Worm (Caenorhabditis elegans) whole organism, L1 larva: ENCODE results near the gene ndnf-1.

ENCODE experiments used
- C04F5.9 ChIP-seq: sonication (generic microtip); optimal IDR thresholded peaks from 2 replicates; lab custom pipeline; 2016; ENCODE audit warnings: missing genetic modification characterization, missing compliant biosample characterization
- C16A3.4 ChIP-seq: fragments of 150-350 bp; optimal IDR thresholded peaks from 2 replicates; lab custom pipeline; 2014; ENCODE audit warnings: missing biosample characterization, missing genetic modification characterization
- aha-1 ChIP-seq: fragments of 150-350 bp; optimal IDR thresholded peaks from 2 replicates; lab custom pipeline; 2014; ENCODE audit warnings: missing biosample characterization, missing genetic modification characterization
- ama-1 ChIP-seq: fragments of 150-350 bp; optimal IDR thresholded peaks from 2 replicates; lab custom pipeline; 2014
- blmp-1 ChIP-seq: fragments of 150-350 bp; optimal IDR thresholded peaks from 2 replicates; lab custom pipeline; 2014; ENCODE audit warnings: missing biosample characterization, missing genetic modification characterization
- ceh-8 ChIP-seq: fragments of 200-800 bp; sonication (Bioruptor generic); optimal IDR thresholded peaks from 2 replicates; lab custom pipeline; 2018; ENCODE audit warnings: mild to moderate bottlenecking, missing genetic modification characterization, moderate library complexity, missing compliant biosample characterization
- ceh-82 ChIP-seq, 3 experiments: fragments of 150-350 bp in 1 of 3; sonication (generic microtip) in 2 of 3; optimal IDR thresholded peaks; 2 replicates each; lab custom pipeline; 2014 to 2017; ENCODE audit warnings: missing biosample characterization in 3 of 3, missing genetic modification characterization in 3 of 3
- ceh-88 ChIP-seq: fragments of 200-800 bp; sonication (Bioruptor generic); IDR thresholded peaks from 2 replicates; pipeline ENCODE4 v1.3.6; 2022; ENCODE audit warnings: missing genetic modification characterization, missing compliant biosample characterization
- efl-1 ChIP-seq, 4 experiments: fragments of 150-350 bp; optimal IDR thresholded peaks in 3 of 4; peaks in 1 of 4; 1 replicate in 1 of 4; 2 replicates in 3 of 4; lab custom pipeline; 2014; ENCODE audit warnings: missing biosample characterization in 2 of 4, missing genetic modification characterization in 2 of 4, missing genetic modification reagents in 2 of 4
- efl-3 ChIP-seq: fragments of 200-800 bp; sonication (Bioruptor generic); optimal IDR thresholded peaks from 2 replicates; lab custom pipeline; 2018; ENCODE audit warnings: mild to moderate bottlenecking, missing genetic modification characterization, missing compliant biosample characterization
- egl-13 ChIP-seq: sonication (generic microtip); optimal IDR thresholded peaks from 2 replicates; lab custom pipeline; 2016; ENCODE audit warnings: missing genotype, missing genetic modification reagents, missing genetic modification characterization, missing compliant biosample characterization
- fkh-10 ChIP-seq: sonication (generic microtip); optimal IDR thresholded peaks from 2 replicates; lab custom pipeline; 2017; ENCODE audit warnings: missing biosample characterization, missing genetic modification reagents, missing genetic modification characterization
- fkh-4 ChIP-seq: sonication (generic microtip); optimal IDR thresholded peaks from 2 replicates; lab custom pipeline; 2016; ENCODE audit warnings: missing compliant biosample characterization, missing genetic modification characterization, borderline replicate concordance
- fkh-8 ChIP-seq: sonication (generic microtip); optimal IDR thresholded peaks from 2 replicates; lab custom pipeline; 2016; ENCODE audit warnings: mild to moderate bottlenecking, missing genetic modification characterization, missing compliant biosample characterization
- hlh-17 ChIP-seq: fragments of 200-800 bp; sonication (Bioruptor generic); optimal IDR thresholded peaks from 2 replicates; lab custom pipeline; 2018; ENCODE audit warnings: missing genetic modification characterization, mild to moderate bottlenecking, missing compliant biosample characterization, moderate library complexity, borderline replicate concordance
- irx-1 ChIP-seq: sonication (generic microtip); optimal IDR thresholded peaks from 2 replicates; lab custom pipeline; 2016; ENCODE audit warnings: missing genetic modification characterization, missing compliant biosample characterization
- isw-1 ChIP-seq: fragments of 200-800 bp; sonication (Bioruptor generic); IDR thresholded peaks from 2 replicates; pipeline ENCODE4 v1.3.6; 2022; ENCODE audit warnings: missing genetic modification characterization, missing compliant biosample characterization
- jun-1 ChIP-seq: fragments of 150-350 bp; optimal IDR thresholded peaks from 2 replicates; lab custom pipeline; 2014; ENCODE audit warnings: missing biosample characterization, missing genetic modification reagents, missing genetic modification characterization
- lin-14 ChIP-seq: fragments of 200-800 bp; sonication (Bioruptor generic); optimal IDR thresholded peaks from 2 replicates; lab custom pipeline; 2018; ENCODE audit warnings: mild to moderate bottlenecking, missing genetic modification characterization, moderate library complexity, missing compliant biosample characterization
- lin-35 ChIP-seq, 2 experiments: fragments of 150-350 bp; optimal IDR thresholded peaks; 2 replicates each; lab custom pipeline; 2014; ENCODE audit warnings: missing biosample characterization in 2 of 2, missing genetic modification characterization in 2 of 2, missing genetic modification reagents in 2 of 2
- lsy-2 ChIP-seq, 2 experiments: fragments of 150-350 bp; optimal IDR thresholded peaks; 2 replicates each; lab custom pipeline; 2014; ENCODE audit warnings: missing biosample characterization in 2 of 2, missing genetic modification characterization in 2 of 2
- mab-9 ChIP-seq: fragments of 200-800 bp; sonication (Bioruptor generic); IDR thresholded peaks from 2 replicates; pipeline ENCODE4 v1.3.6; 2022; ENCODE audit warnings: missing genetic modification reagents, missing genetic modification characterization, missing compliant biosample characterization
- mdl-1 ChIP-seq, 2 experiments: fragments of 150-350 bp; optimal IDR thresholded peaks; 2 replicates each; lab custom pipeline; 2014 to 2017; ENCODE audit warnings: missing biosample characterization in 2 of 2, missing genetic modification characterization in 2 of 2, inconsistent platforms in 1 of 2
- mep-1 ChIP-seq: fragments of 150-350 bp; optimal IDR thresholded peaks from 2 replicates; lab custom pipeline; 2014; ENCODE audit warnings: missing biosample characterization, missing genetic modification characterization
- nhr-19 ChIP-seq: fragments of 200-800 bp; sonication (Bioruptor generic); conservative IDR thresholded peaks from 2 replicates; pipeline ENCODE4 v1.3.6; 2022; ENCODE audit warnings: missing genetic modification characterization, missing compliant biosample characterization
- nhr-20 ChIP-seq: sonication (generic microtip); optimal IDR thresholded peaks from 2 replicates; lab custom pipeline; 2016; ENCODE audit warnings: mild to moderate bottlenecking, missing genetic modification characterization, missing compliant biosample characterization
- nhr-28 ChIP-seq: fragments of 150-350 bp; optimal IDR thresholded peaks from 2 replicates; lab custom pipeline; 2014; ENCODE audit warnings: missing biosample characterization, missing genetic modification characterization
- nhr-47 ChIP-seq: sonication (generic microtip); optimal IDR thresholded peaks from 2 replicates; lab custom pipeline; 2016; ENCODE audit warnings: mild to moderate bottlenecking, missing genetic modification characterization, moderate library complexity, missing compliant biosample characterization
- nhr-71 ChIP-seq: sonication (generic microtip); optimal IDR thresholded peaks from 2 replicates; lab custom pipeline; 2016; ENCODE audit warnings: mild to moderate bottlenecking, missing genetic modification characterization, moderate library complexity, missing compliant biosample characterization
- nhr-76 ChIP-seq: sonication (generic microtip); optimal IDR thresholded peaks from 2 replicates; lab custom pipeline; 2017; ENCODE audit warnings: missing biosample characterization, missing genetic modification characterization
- nhr-77 ChIP-seq: fragments of 150-350 bp; optimal IDR thresholded peaks from 2 replicates; lab custom pipeline; 2014; ENCODE audit warnings: missing biosample characterization, missing genetic modification characterization
- nhr-85 ChIP-seq: sonication (generic microtip); peaks from one replicate; lab custom pipeline; 2016; ENCODE audit warnings: missing genetic modification characterization, inconsistent platforms, missing compliant biosample characterization
- pqm-1 ChIP-seq: sonication (generic microtip); optimal IDR thresholded peaks from 3 replicates; lab custom pipeline; 2017; ENCODE audit warnings: missing biosample characterization, missing genetic modification characterization
- rnt-1 ChIP-seq: sonication (generic microtip); optimal IDR thresholded peaks from 2 replicates; lab custom pipeline; 2016; ENCODE audit warnings: mild to moderate bottlenecking, missing genetic modification characterization, moderate library complexity, missing compliant biosample characterization
- skn-1 ChIP-seq: fragments of 150-350 bp; optimal IDR thresholded peaks from 2 replicates; lab custom pipeline; 2014; ENCODE audit warnings: missing biosample characterization, missing genetic modification characterization
- snpc-4 ChIP-seq: fragments of 150-350 bp; optimal IDR thresholded peaks from 2 replicates; lab custom pipeline; 2014; ENCODE audit warnings: missing biosample characterization, missing genetic modification characterization
- snu-23 ChIP-seq: sonication (generic microtip); optimal IDR thresholded peaks from 2 replicates; lab custom pipeline; 2016; ENCODE audit warnings: missing genetic modification characterization, missing compliant biosample characterization
- sup-37 ChIP-seq: fragments of 200-800 bp; sonication (Bioruptor generic); optimal IDR thresholded peaks from 2 replicates; lab custom pipeline; 2018; ENCODE audit warnings: mild to moderate bottlenecking, missing genetic modification characterization, missing compliant biosample characterization
- swsn-7 ChIP-seq: sonication (generic microtip); optimal IDR thresholded peaks from 2 replicates; lab custom pipeline; 2016; ENCODE audit warnings: missing genetic modification characterization, missing compliant biosample characterization
- tbx-2 ChIP-seq: sonication (generic microtip); optimal IDR thresholded peaks from 2 replicates; lab custom pipeline; 2016; ENCODE audit warnings: missing genetic modification characterization, missing compliant biosample characterization
- unc-30 ChIP-seq: sonication (generic microtip); optimal IDR thresholded peaks from 2 replicates; lab custom pipeline; 2017; ENCODE audit warnings: missing biosample characterization, missing genetic modification characterization
- unc-86 ChIP-seq: sonication (generic microtip); optimal IDR thresholded peaks from 2 replicates; lab custom pipeline; 2016; ENCODE audit warnings: missing genetic modification characterization, missing compliant biosample characterization
- xbp-1 ChIP-seq: sonication (generic microtip); optimal IDR thresholded peaks from 2 replicates; lab custom pipeline; 2016; ENCODE audit warnings: missing genetic modification characterization, missing compliant biosample characterization
- zip-4 ChIP-seq: fragments of 200-800 bp; sonication (Bioruptor generic); optimal IDR thresholded peaks from 2 replicates; lab custom pipeline; 2018; ENCODE audit warnings: mild to moderate bottlenecking, missing genetic modification characterization, moderate library complexity, missing compliant biosample characterization

Gene ndnf-1

DNA sequence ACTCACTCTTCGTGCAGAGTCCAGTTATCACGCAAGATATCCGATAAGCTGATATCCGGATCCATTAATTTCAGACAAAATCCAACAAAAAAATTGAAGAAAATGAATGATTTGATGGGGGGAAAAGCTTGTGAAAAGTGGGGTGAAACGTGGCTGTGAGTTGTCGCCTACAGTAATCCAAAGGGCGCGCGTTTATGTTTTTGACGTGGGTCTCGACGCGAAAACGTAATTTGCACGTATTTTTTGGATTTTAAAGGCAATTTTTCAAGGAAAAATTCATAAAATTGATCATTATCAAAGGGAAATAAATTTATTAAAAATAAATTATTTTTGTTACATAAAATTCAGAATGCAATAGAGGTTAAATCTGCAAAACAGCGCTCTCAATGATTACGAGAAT lies 19.9 kb downstream of the ndnf-1 start, which contains the start of gene Y54G2A.73:
Gene Y54G2A.73, minus strand, starts transcription at position 65 of the 400 bp plus-strand sequence.
- TF ChIP-seq nhr-28 (tag; lab: Kevin White, UChicago) = no peak
- TF ChIP-seq unc-30 (tag; lab: Kevin White, UChicago) = no peak
- TF ChIP-seq zip-4 (GFP tag; lab: Kevin White, UChicago) = no peak
- TF ChIP-seq lin-14 = no peak
- TF ChIP-seq snpc-4 = no peak
- TF ChIP-seq unc-86 (tag; lab: Kevin White, UChicago) = no peak
- no peak for TF ChIP-seq nhr-85 (tag; lab: Kevin White, UChicago)
- no peak for TF ChIP-seq mdl-1 (tag; optimal IDR thresholded peaks at IDR 0.05; lab: Kevin White, UChicago)
- no peak for TF ChIP-seq blmp-1 (tag; lab: Kevin White, UChicago)
- TF ChIP-seq C04F5.9 (tag; lab: Kevin White, UChicago) = no peak
- TF ChIP-seq ama-1 (lab: Kevin White, UChicago) = no peak
- no peak for TF ChIP-seq sup-37 (GFP tag; lab: Kevin White, UChicago)

DNA sequence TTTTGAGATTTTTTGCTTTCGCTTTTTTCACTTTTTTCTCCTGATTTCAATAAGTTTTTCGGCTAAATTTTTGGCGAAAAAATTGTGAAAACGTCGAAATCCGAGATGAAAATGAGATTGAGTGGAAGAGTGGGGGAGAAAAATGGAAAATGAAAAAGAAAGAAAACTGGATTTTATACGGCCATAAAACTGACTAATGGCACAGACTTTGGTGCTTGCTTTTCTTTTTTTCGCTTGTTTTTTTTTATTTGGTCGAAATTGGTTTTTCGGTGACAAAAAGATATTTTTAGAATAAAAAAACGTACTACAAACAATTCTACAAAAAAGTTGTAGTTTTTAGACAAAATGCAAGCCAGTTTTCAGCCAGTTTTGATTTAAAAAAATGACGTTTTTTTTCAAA lies 25.9 kb downstream of the ndnf-1 start:
- TF ChIP-seq fkh-8 (tag; lab: Kevin White, UChicago) = no peak
- TF ChIP-seq blmp-1 (tag; lab: Kevin White, UChicago) = peak; percentile 13

DNA sequence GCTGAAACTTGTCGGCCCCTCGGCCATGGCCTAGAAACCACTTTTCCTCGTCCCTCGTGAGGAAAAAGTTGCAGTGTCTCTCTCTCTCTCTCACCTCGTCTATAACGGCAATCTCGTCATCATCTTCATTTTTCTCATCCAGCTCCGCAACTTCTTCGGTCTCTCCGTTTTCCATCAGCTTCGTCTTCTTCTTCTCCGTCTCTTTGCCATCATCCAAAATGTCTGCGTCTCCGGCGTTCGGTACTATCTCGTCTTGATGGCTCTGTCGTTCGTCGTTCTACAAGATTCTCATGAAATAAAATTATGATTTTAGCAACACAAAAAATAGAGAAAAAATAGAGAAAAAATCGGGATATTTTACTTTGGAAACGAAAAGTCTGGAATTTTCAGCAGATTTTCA lies 27.2 kb downstream of the ndnf-1 start:
- peak; percentile 11 for TF ChIP-seq mep-1 (tag; lab: Kevin White, UChicago)
- no peak for TF ChIP-seq ceh-88
- no peak for TF ChIP-seq irx-1 (tag; lab: Kevin White, UChicago)
- TF ChIP-seq lin-14 = peak; percentile 54
- no peak for TF ChIP-seq C16A3.4 (tag; lab: Kevin White, UChicago)
- peak; percentile 5 to 24 for TF ChIP-seq efl-1 (optimal IDR thresholded peaks at IDR 0.05; lab: Kevin White, UChicago)
- peak in 1 of 2 experiments; percentile 32 for TF ChIP-seq efl-1 (GFP tag; optimal IDR thresholded peaks at IDR 0.05 in 1 of 2; lab: Kevin White, UChicago)

DNA sequence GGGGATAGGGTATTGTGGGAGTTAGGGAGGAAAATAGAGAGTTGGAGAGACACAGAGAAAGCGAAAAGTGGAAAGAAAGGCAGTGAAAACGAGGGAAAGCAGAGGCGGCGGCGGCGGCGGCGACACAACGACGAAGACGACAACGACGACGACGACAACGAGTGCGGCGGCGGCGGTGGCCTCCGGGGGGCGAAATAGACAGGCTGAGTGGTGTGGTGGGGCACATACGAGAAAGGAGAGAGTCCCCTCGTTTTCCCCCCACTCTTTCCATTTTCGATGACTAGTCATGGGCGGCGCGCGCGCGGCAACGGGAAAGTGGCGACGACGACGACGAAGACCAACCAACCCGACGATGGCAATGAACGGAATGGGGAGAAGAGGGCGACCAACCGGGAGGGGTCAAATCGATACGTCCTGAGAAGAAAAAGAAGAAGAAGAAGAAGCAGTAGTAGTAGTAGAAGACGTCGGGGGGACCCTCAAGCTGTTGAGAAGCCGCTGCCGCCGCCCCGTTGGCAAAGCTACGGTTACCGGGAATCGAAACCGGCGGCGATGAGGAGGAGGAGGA lies 30.1 kb downstream of the ndnf-1 start:
- TF ChIP-seq efl-3 (GFP tag; lab: Kevin White, UChicago) (peak; percentile 15), nhr-71 (tag; lab: Kevin White, UChicago) (peak; percentile 70), swsn-7 (tag; lab: Kevin White, UChicago) (peak; percentile 58), aha-1 (tag; lab: Kevin White, UChicago) (no peak), ceh-82 (tag; optimal IDR thresholded peaks at IDR 0.05; lab: Kevin White, UChicago) (peak in 2 of 3 experiments; percentile 2 to 83), egl-13 (tag; lab: Kevin White, UChicago) (peak; percentile 3), blmp-1 (tag; lab: Kevin White, UChicago) (peak; percentile 99), nhr-76 (tag; lab: Kevin White, UChicago) (no peak), ceh-8 (peak; percentile 64), fkh-10 (GFP tag; lab: Kevin White, UChicago) (peak; percentile 28), nhr-28 (tag; lab: Kevin White, UChicago) (no peak), tbx-2 (tag; lab: Kevin White, UChicago) (peak; percentile 54), isw-1 (GFP tag; lab: Robert Waterston, UW) (peak; percentile 39), pqm-1 (tag; lab: Kevin White, UChicago) (no peak), nhr-47 (tag; lab: Kevin White, UChicago) (peak; percentile 55), xbp-1 (tag; lab: Kevin White, UChicago) (peak; percentile 39), rnt-1 (tag; lab: Kevin White, UChicago) (peak; percentile 32), unc-86 (tag; lab: Kevin White, UChicago) (peak; percentile 70), lsy-2 (tag; optimal IDR thresholded peaks at IDR 0.05; lab: Kevin White, UChicago) (peak in 1 of 2 experiments; percentile 32), nhr-19 (GFP tag; lab: Robert Waterston, UW) (peak; percentile 34; the same call in 1 of the 2 replicates), fkh-4 (tag; lab: Kevin White, UChicago) (no peak), nhr-20 (tag; lab: Kevin White, UChicago) (peak; percentile 30), nhr-85 (tag; lab: Kevin White, UChicago) (peak; percentile 68), snu-23 (GFP tag; lab: Kevin White, UChicago) (peak; percentile 52), skn-1 (tag; lab: Kevin White, UChicago) (peak; percentile 26), lin-14 (peak; percentile 91), mab-9 (no peak), efl-1 (optimal IDR thresholded peaks at IDR 0.05; lab: Kevin White, UChicago) (peak in 1 of 2 experiments; percentile 30), efl-1 (GFP tag; optimal IDR thresholded peaks at IDR 0.05 in 1 of 2; lab: Kevin White, UChicago) (peak in 1 of 2 experiments; percentile 73), lin-35 (GFP tag; optimal IDR thresholded peaks at IDR 0.05; lab: Kevin White, UChicago) (peak in 1 of 2 experiments; percentile 2), nhr-77 (tag; lab: Kevin White, UChicago) (no peak), zip-4 (GFP tag; lab: Kevin White, UChicago) (no peak), fkh-8 (tag; lab: Kevin White, UChicago) (peak; percentile 69), hlh-17 (no peak), ceh-88 (0 out of 2 replicates have a peak, but pooled peaks have one; percentile 34), jun-1 (tag; lab: Kevin White, UChicago) (peak; percentile 37)
